Worm (Caenorhabditis elegans): Measurements from ENCODE around the gene ZK1236.5.

The ZK1236.5 gene

ce11 chrIII:8467520-8467919 is 35.5 kb upstream of the ZK1236.5 start:
- TF ChIP-seq zfh-2 (GFP tag; conservative IDR thresholded peaks at IDR 0.05), result no peak
- no peak for TF ChIP-seq K12H6.12 (tag; optimal IDR thresholded peaks at IDR 0.05)
- no peak for TF ChIP-seq madf-10 (tag; optimal IDR thresholded peaks at IDR 0.05)
- TF ChIP-seq nhr-179 (tag; optimal IDR thresholded peaks at IDR 0.05), result no peak
- no peak for TF ChIP-seq hmg-20 (GFP tag; IDR thresholded peaks at IDR 0.05)
- TF ChIP-seq bed-2 (GFP tag; IDR thresholded peaks at IDR 0.05), result no peak
- TF ChIP-seq ceh-79 (tag; optimal IDR thresholded peaks at IDR 0.05), result no peak

ce11 chrIII:8466735-8467134 is 34.7 kb upstream of the ZK1236.5 start, which contains the start of gene mig-39:
TSS of gene mig-39 (plus strand) at chrIII:8467035.
- TF ChIP-seq pbrm-1 (GFP tag; IDR thresholded peaks at IDR 0.05) (no peak), Y95B8A.8 (GFP tag; IDR thresholded peaks at IDR 0.05) (no peak), sea-2 (GFP tag; IDR thresholded peaks at IDR 0.05) (no peak), ceh-100 (GFP tag; IDR thresholded peaks at IDR 0.05) (no peak), zim-3 (tag; optimal IDR thresholded peaks at IDR 0.05) (no peak), K12H6.12 (tag; optimal IDR thresholded peaks at IDR 0.05) (no peak), ztf-3 (GFP tag; optimal IDR thresholded peaks at IDR 0.05) (no peak), aptf-2 (GFP tag; conservative IDR thresholded peaks at IDR 0.05) (no peak), madf-6 (GFP tag; IDR thresholded peaks at IDR 0.05) (no peak), atf-7 (tag; optimal IDR thresholded peaks at IDR 0.05) (no peak), ZK185.1 (tag; optimal IDR thresholded peaks at IDR 0.05; ENCODE audit: poor library complexity, severe bottlenecking) (no peak), ztf-6 (GFP tag; IDR thresholded peaks at IDR 0.05) (no peak), ekl-4 (GFP tag; IDR thresholded peaks at IDR 0.05) (no peak), hlh-12 (tag; optimal IDR thresholded peaks at IDR 0.05) (no peak), nhr-90 (tag; optimal IDR thresholded peaks at IDR 0.05) (no peak), egrh-3 (GFP tag; IDR thresholded peaks at IDR 0.05) (no peak), let-526 (GFP tag; IDR thresholded peaks at IDR 0.05) (no peak), nfya-2 (GFP tag; IDR thresholded peaks at IDR 0.05) (no peak)

- TF ChIP-seq hlh-26 (GFP tag; conservative IDR thresholded peaks at IDR 0.05) (no peak), zfh-2 (GFP tag; conservative IDR thresholded peaks at IDR 0.05) (no peak), Y95B8A.8 (GFP tag; IDR thresholded peaks at IDR 0.05) (no peak), let-526 (GFP tag; IDR thresholded peaks at IDR 0.05) (no peak), ccch-3 (GFP tag; optimal IDR thresholded peaks at IDR 0.05) (no peak), F33H1.4 (GFP tag; IDR thresholded peaks at IDR 0.05) (no peak), B0336.3 (GFP tag; IDR thresholded peaks at IDR 0.05) (no peak), pbrm-1 (GFP tag; IDR thresholded peaks at IDR 0.05) (no peak), tlf-1 (GFP tag; optimal IDR thresholded peaks at IDR 0.05) (no peak), Y53F4B.3 (GFP tag; IDR thresholded peaks at IDR 0.05) (no peak), bed-1 (GFP tag; IDR thresholded peaks at IDR 0.05) (no peak), let-607 (tag; optimal IDR thresholded peaks at IDR 0.05) (no peak), ceh-100 (GFP tag; IDR thresholded peaks at IDR 0.05) (no peak), hlh-12 (tag; optimal IDR thresholded peaks at IDR 0.05) (no peak)
Observed at ce11 chrIII:8461410-8461809, 29.4 kb upstream of the ZK1236.5 start.

ce11 chrIII:8457605-8458004 is 25.6 kb upstream of the ZK1236.5 start:
- TF ChIP-seq F23B12.7 (tag; optimal IDR thresholded peaks at IDR 0.05; ENCODE audit: insufficient read depth) (no peak), pha-4 (tag; optimal IDR thresholded peaks at IDR 0.05) (no peak), B0261.1 (tag; optimal IDR thresholded peaks at IDR 0.05) (no peak), ceh-79 (tag; optimal IDR thresholded peaks at IDR 0.05) (no peak), Y56A3A.18 (GFP tag; IDR thresholded peaks at IDR 0.05) (no peak), hlh-12 (tag; optimal IDR thresholded peaks at IDR 0.05) (no peak), dox-1 (GFP tag; IDR thresholded peaks at IDR 0.05) (no peak), him-1 (tag; optimal IDR thresholded peaks at IDR 0.05) (no peak)

Data from whole organism, young adult.